Fruit fly (Drosophila melanogaster) whole organism, embryonic: ENCODE measurements around the gene CG34269.

Experiments
- Adf1 ChIP-seq: fragments of 200-800 bp; sonication (Bioruptor generic); IDR thresholded peaks from 2 replicates; pipeline ENCODE4 v1.3.6; 2022; ENCODE audit warnings: missing biosample characterization, missing genetic modification characterization
- Antp ChIP-seq: fragments of 200-800 bp; sonication (Bioruptor generic); optimal IDR thresholded peaks from 3 replicates; lab custom pipeline; 2016; ENCODE audit warnings: missing biosample characterization, missing genetic modification characterization
- Atf-2 ChIP-seq: fragments of 200-800 bp; sonication (Bioruptor generic); optimal IDR thresholded peaks from 2 replicates; lab custom pipeline; 2016; ENCODE audit warnings: missing biosample characterization, missing genetic modification characterization
- BtbVII ChIP-seq: fragments of 200-800 bp; sonication (Bioruptor generic); optimal IDR thresholded peaks from 3 replicates; lab custom pipeline; 2017; ENCODE audit warnings: missing biosample characterization, mild to moderate bottlenecking, missing genetic modification characterization
- CG1024 ChIP-seq: fragments of 200-800 bp; sonication (Bioruptor generic); IDR thresholded peaks from 2 replicates; pipeline ENCODE4 v1.3.6; 2022; ENCODE audit warnings: missing biosample characterization, missing genetic modification characterization
- CG10462 ChIP-seq: fragments of 200-800 bp; sonication (Bioruptor generic); optimal IDR thresholded peaks from 2 replicates; lab custom pipeline; 2016; ENCODE audit warnings: missing biosample characterization, missing genetic modification characterization
- CG10654 ChIP-seq: fragments of 200-800 bp; sonication (Bioruptor generic); optimal IDR thresholded peaks from 2 replicates; lab custom pipeline; 2016; ENCODE audit warnings: missing biosample characterization, missing genetic modification characterization
- CG10979 ChIP-seq: fragments of 200-800 bp; sonication (Bioruptor generic); optimal IDR thresholded peaks from 2 replicates; lab custom pipeline; 2018; ENCODE audit warnings: missing biosample characterization, mild to moderate bottlenecking, missing genetic modification characterization, moderate library complexity
- CG11085 ChIP-seq: fragments of 200-800 bp; sonication (Bioruptor generic); IDR thresholded peaks from 2 replicates; pipeline ENCODE4 v1.3.6; 2022; ENCODE audit warnings: missing biosample characterization, missing genetic modification characterization
- CG11247 ChIP-seq: fragments of 200-800 bp; sonication (Bioruptor generic); IDR thresholded peaks from 2 replicates; pipeline ENCODE4 v1.3.6; 2022; ENCODE audit warnings: missing biosample characterization, missing genetic modification characterization
- CG12219 ChIP-seq: fragments of 200-800 bp; sonication (Bioruptor generic); optimal IDR thresholded peaks from 3 replicates; lab custom pipeline; 2018; ENCODE audit warnings: missing biosample characterization, mild to moderate bottlenecking, missing genetic modification characterization
- CG14050 ChIP-seq: fragments of 200-800 bp; sonication (Bioruptor generic); IDR thresholded peaks from 3 replicates; pipeline ENCODE4 v1.3.6; 2022; ENCODE audit warnings: missing biosample characterization, missing genetic modification characterization
- CG2199 ChIP-seq: fragments of 200-800 bp; sonication (Bioruptor generic); IDR thresholded peaks from 3 replicates; pipeline ENCODE4 v1.3.6; 2022; ENCODE audit warnings: missing biosample characterization, missing genetic modification characterization
- CG30403 ChIP-seq: fragments of 200-800 bp; sonication (Bioruptor generic); optimal IDR thresholded peaks from 3 replicates; lab custom pipeline; 2016; ENCODE audit warnings: missing biosample characterization, missing genetic modification characterization
- CG42726 ChIP-seq: fragments of 200-800 bp; sonication (Bioruptor generic); IDR thresholded peaks from 2 replicates; pipeline ENCODE4 v1.3.6; 2022; ENCODE audit warnings: missing biosample characterization, missing genetic modification characterization; ENCODE audit not compliant: partially characterized antibody
- CG8924 ChIP-seq: fragments of 200-800 bp; optimal IDR thresholded peaks from 3 replicates; lab custom pipeline; 2019; ENCODE audit warnings: missing biosample characterization, mild to moderate bottlenecking, missing genetic modification characterization, moderate library complexity
- CG8944 ChIP-seq: fragments of 200-800 bp; sonication (Bioruptor generic); optimal IDR thresholded peaks from 3 replicates; lab custom pipeline; 2016; ENCODE audit warnings: missing biosample characterization, missing genetic modification characterization
- CG9797 ChIP-seq: fragments of 200-800 bp; sonication (Bioruptor generic); optimal IDR thresholded peaks from 3 replicates; lab custom pipeline; 2018; ENCODE audit warnings: missing biosample characterization, mild to moderate bottlenecking, missing genetic modification characterization
- CkIIα-i1 ChIP-seq: fragments of 200-800 bp; sonication (Bioruptor generic); IDR thresholded peaks from 2 replicates; pipeline ENCODE4 v1.3.6; 2022; ENCODE audit warnings: missing biosample characterization, missing genetic modification characterization
- CrebB ChIP-seq: fragments of 200-800 bp; sonication (Bioruptor generic); optimal IDR thresholded peaks from 3 replicates; lab custom pipeline; 2018; ENCODE audit warnings: missing biosample characterization, mild to moderate bottlenecking, missing genetic modification characterization
- D19A ChIP-seq: fragments of 200-800 bp; optimal IDR thresholded peaks from 3 replicates; lab custom pipeline; 2019; ENCODE audit warnings: missing biosample characterization, mild to moderate bottlenecking, missing genetic modification characterization, moderate library complexity
- GATAe ChIP-seq: fragments of 200-800 bp; sonication (Bioruptor generic); conservative IDR thresholded peaks from 2 replicates; pipeline ENCODE4 v1.3.6; 2022; ENCODE audit warnings: missing biosample characterization, missing genetic modification characterization
- HLH3B ChIP-seq: fragments of 200-800 bp; sonication (Bioruptor generic); IDR thresholded peaks from 2 replicates; pipeline ENCODE4 v1.3.6; 2022; ENCODE audit warnings: missing biosample characterization, missing genetic modification characterization
- HmgZ ChIP-seq: fragments of 200-800 bp; sonication (Bioruptor generic); optimal IDR thresholded peaks from 2 replicates; lab custom pipeline; 2018; ENCODE audit warnings: missing biosample characterization, mild to moderate bottlenecking, missing genetic modification characterization
- MESR4 ChIP-seq: fragments of 200-800 bp; sonication (Bioruptor generic); optimal IDR thresholded peaks from 2 replicates; lab custom pipeline; 2018; ENCODE audit warnings: missing biosample characterization, mild to moderate bottlenecking, missing genetic modification characterization, moderate library complexity
- Max ChIP-seq: fragments of 200-800 bp; sonication (Bioruptor generic); optimal IDR thresholded peaks from 2 replicates; lab custom pipeline; 2016; ENCODE audit warnings: missing biosample characterization, mild to moderate bottlenecking, missing genetic modification characterization
- Pdp1 ChIP-seq, 2 experiments: fragments of 200-800 bp; sonication (Bioruptor generic); optimal IDR thresholded peaks; 3 replicates each; lab custom pipeline; 2016; ENCODE audit warnings: missing biosample characterization in 2 of 2, missing genetic modification characterization in 2 of 2, mild to moderate bottlenecking in 1 of 2, moderate library complexity in 1 of 2
- Sry-β ChIP-seq: fragments of 200-800 bp; sonication (Bioruptor generic); optimal IDR thresholded peaks from 2 replicates; lab custom pipeline; 2018; ENCODE audit warnings: missing biosample characterization, mild to moderate bottlenecking, missing genetic modification characterization, moderate library complexity
- TFAM ChIP-seq: fragments of 200-800 bp; sonication (Bioruptor generic); optimal IDR thresholded peaks from 2 replicates; lab custom pipeline; 2017; ENCODE audit warnings: missing biosample characterization, missing genetic modification characterization, inconsistent platforms
- Vsx1 ChIP-seq: fragments of 200-800 bp; sonication (Bioruptor generic); optimal IDR thresholded peaks from 2 replicates; lab custom pipeline; 2017; ENCODE audit warnings: missing biosample characterization, mild to moderate bottlenecking, missing genetic modification characterization, missing genetic modification reagents
- aop ChIP-seq: fragments of 200-800 bp; sonication (Bioruptor generic); IDR thresholded peaks from 2 replicates; pipeline ENCODE4 v1.3.6; 2022; ENCODE audit warnings: missing biosample characterization, missing genetic modification characterization
- bigmax ChIP-seq: fragments of 200-800 bp; sonication (Bioruptor generic); optimal IDR thresholded peaks from 2 replicates; lab custom pipeline; 2018; ENCODE audit warnings: missing biosample characterization, mild to moderate bottlenecking, missing genetic modification characterization
- bowl ChIP-seq: fragments of 200-800 bp; sonication (Bioruptor generic); IDR thresholded peaks from 2 replicates; pipeline ENCODE4 v1.3.6; 2022; ENCODE audit warnings: missing biosample characterization, missing genetic modification characterization
- br ChIP-seq: fragments of >200 bp; optimal IDR thresholded peaks from 2 replicates; lab custom pipeline; 2017
- dm ChIP-seq: fragments of 200-800 bp; sonication (Bioruptor generic); optimal IDR thresholded peaks from 3 replicates; lab custom pipeline; 2016; ENCODE audit warnings: missing biosample characterization, missing genetic modification characterization
- dysf ChIP-seq: fragments of 200-800 bp; sonication (Bioruptor generic); IDR thresholded peaks from 3 replicates; pipeline ENCODE4 v1.3.6; 2022; ENCODE audit warnings: missing biosample characterization, missing genetic modification characterization
- en ChIP-seq: fragments of 200-800 bp; sonication (Bioruptor generic); optimal IDR thresholded peaks from 2 replicates; lab custom pipeline; 2016; ENCODE audit warnings: missing biosample characterization, missing genetic modification characterization
- fd3F ChIP-seq: fragments of 200-800 bp; sonication (Bioruptor generic); optimal IDR thresholded peaks from 2 replicates; lab custom pipeline; 2018; ENCODE audit warnings: missing biosample characterization, mild to moderate bottlenecking, missing genetic modification characterization, moderate library complexity
- gro ChIP-seq: fragments of 200-800 bp; sonication (Bioruptor generic); optimal IDR thresholded peaks from 2 replicates; lab custom pipeline; 2016; ENCODE audit warnings: missing biosample characterization, missing genetic modification characterization
- ind ChIP-seq: fragments of 200-800 bp; sonication (Bioruptor generic); optimal IDR thresholded peaks from 3 replicates; lab custom pipeline; 2016; ENCODE audit warnings: missing biosample characterization, missing genetic modification characterization
- lilli ChIP-seq: fragments of 200-800 bp; sonication (Bioruptor generic); optimal IDR thresholded peaks from 3 replicates; lab custom pipeline; 2016; ENCODE audit warnings: missing biosample characterization, missing genetic modification characterization
- p53 ChIP-seq: fragments of 200-800 bp; sonication (Bioruptor generic); optimal IDR thresholded peaks from 2 replicates; lab custom pipeline; 2016; ENCODE audit warnings: missing biosample characterization, missing genetic modification characterization
- sc ChIP-seq, 3 experiments: fragments of >200 bp in 2 of 3; fragments of 200-800 bp in 1 of 3; sonication (Bioruptor generic) in 1 of 3; optimal IDR thresholded peaks; 2 replicates in 2 of 3; 3 replicates in 1 of 3; lab custom pipeline; 2017; ENCODE audit warnings: mild to moderate bottlenecking in 1 of 3, missing biosample characterization in 1 of 3, missing genetic modification characterization in 1 of 3, missing genetic modification reagents in 1 of 3
- schlank ChIP-seq: fragments of 200-800 bp; sonication (Bioruptor generic); optimal IDR thresholded peaks from 2 replicates; lab custom pipeline; 2018; ENCODE audit warnings: missing biosample characterization, mild to moderate bottlenecking, missing genetic modification characterization
- sd ChIP-seq: fragments of 200-800 bp; sonication (Bioruptor generic); optimal IDR thresholded peaks from 3 replicates; lab custom pipeline; 2018; ENCODE audit warnings: missing biosample characterization, mild to moderate bottlenecking, missing genetic modification characterization, moderate library complexity
- slbo ChIP-seq: fragments of 200-800 bp; sonication (Bioruptor generic); IDR thresholded peaks from 2 replicates; pipeline ENCODE4 v1.3.6; 2022; ENCODE audit warnings: missing biosample characterization, missing genetic modification characterization
- tgo ChIP-seq: fragments of 200-800 bp; sonication (Bioruptor generic); IDR thresholded peaks from 3 replicates; pipeline ENCODE4 v1.3.6; 2022; ENCODE audit warnings: missing biosample characterization, missing genetic modification characterization
- tin ChIP-seq: fragments of 200-800 bp; sonication (Bioruptor generic); optimal IDR thresholded peaks from 3 replicates; lab custom pipeline; 2016; ENCODE audit warnings: missing biosample characterization, missing genetic modification characterization
- trem ChIP-seq: fragments of 200-800 bp; optimal IDR thresholded peaks from 3 replicates; lab custom pipeline; 2019; ENCODE audit warnings: missing biosample characterization, mild to moderate bottlenecking, missing genetic modification characterization, moderate library complexity
- zfh2 ChIP-seq: fragments of 200-800 bp; sonication (Bioruptor generic); optimal IDR thresholded peaks from 2 replicates; lab custom pipeline; 2016; ENCODE audit warnings: missing biosample characterization, missing genetic modification characterization

Gene CG34269

dm6 chr3L:542863-543635 lies 14.9 kb downstream of the CG34269 start, which contains the start of the genes Cypl and Hipk (continued):
- TF ChIP-seq CG1024 (GFP tag; lab: Robert Waterston, UW) = no peak
- TF ChIP-seq D19A (tag; lab: Kevin White, UChicago) = no peak
- peak; percentile 51 for TF ChIP-seq trem (tag; lab: Kevin White, UChicago)
- TF ChIP-seq Antp (GFP tag; lab: Kevin White, UChicago) = no peak
- no peak for TF ChIP-seq CG11085 (GFP tag; lab: Robert Waterston, UW)
- TF ChIP-seq bowl (GFP tag; lab: Robert Waterston, UW) = no peak
- TF ChIP-seq ind (GFP tag; lab: Kevin White, UChicago) = no peak
- TF ChIP-seq CG9797 (GFP tag; lab: Kevin White, UChicago) = peak; percentile 99
- TF ChIP-seq schlank (tag; lab: Kevin White, UChicago) = no peak
- peak; percentile 90 for TF ChIP-seq gro (GFP tag; lab: Kevin White, UChicago)
- TF ChIP-seq CG30403 (GFP tag; lab: Kevin White, UChicago) = peak; percentile 19
- no peak for TF ChIP-seq bigmax (GFP tag; lab: Kevin White, UChicago)
- TF ChIP-seq CG42726 (GFP tag; lab: Robert Waterston, UW) = peak; percentile 28; the same call in 1 of the 2 replicates
- TF ChIP-seq CkIIα-i1 (GFP tag; lab: Robert Waterston, UW) = no peak
- no peak for TF ChIP-seq p53
- peak; percentile 21; the same call in 1 of the 2 replicates for TF ChIP-seq slbo (GFP tag; lab: Robert Waterston, UW)
- TF ChIP-seq BtbVII (GFP tag; lab: Kevin White, UChicago) = peak; percentile 39
- TF ChIP-seq CG8944 (GFP tag; lab: Kevin White, UChicago) = no peak
- TF ChIP-seq MESR4 = peak; percentile 79
- peak; percentile 86 for TF ChIP-seq Vsx1 (GFP tag; lab: Kevin White, UChicago)
- TF ChIP-seq sd (tag; lab: Kevin White, UChicago) = peak; percentile 75
- no peak for TF ChIP-seq sc (optimal IDR thresholded peaks at IDR 0.05; lab: Kevin White, UChicago)
- no peak for TF ChIP-seq sc (GFP tag; optimal IDR thresholded peaks at IDR 0.05; lab: Kevin White, UChicago)
- peak in 1 of 2 experiments; percentile 63 for TF ChIP-seq Pdp1 (GFP tag; optimal IDR thresholded peaks at IDR 0.05; lab: Kevin White, UChicago)
- peak; percentile 10 for TF ChIP-seq CrebB (tag; lab: Kevin White, UChicago)
- TF ChIP-seq CG8924 (tag; lab: Kevin White, UChicago) = peak; percentile 66
- peak; percentile 42 for TF ChIP-seq Max (GFP tag; lab: Kevin White, UChicago)
- TF ChIP-seq dm (GFP tag; lab: Kevin White, UChicago) = peak; percentile 24
- no peak for TF ChIP-seq aop (GFP tag; lab: Robert Waterston, UW)
- no peak for TF ChIP-seq en (GFP tag; lab: Kevin White, UChicago)
- peak; percentile 40 for TF ChIP-seq CG12219 (GFP tag; lab: Kevin White, UChicago)
- no peak for TF ChIP-seq CG11247 (GFP tag; lab: Robert Waterston, UW)
- no peak for TF ChIP-seq fd3F (GFP tag; lab: Kevin White, UChicago)
- TF ChIP-seq GATAe = no peak
- no peak for TF ChIP-seq dysf (GFP tag; lab: Robert Waterston, UW)
- no peak for TF ChIP-seq tin (GFP tag; lab: Kevin White, UChicago)
- TF ChIP-seq Adf1 (GFP tag; lab: Robert Waterston, UW) = peak; percentile 21; the same call in 1 of the 2 replicates
- no peak for TF ChIP-seq br (lab: Kevin White, UChicago)
- no peak for TF ChIP-seq zfh2 (GFP tag; lab: Kevin White, UChicago)
- peak; percentile 56 for TF ChIP-seq HmgZ (tag; lab: Kevin White, UChicago)
- no peak for TF ChIP-seq TFAM
- no peak for TF ChIP-seq HLH3B (GFP tag; lab: Robert Waterston, UW)
- TF ChIP-seq CG2199 (GFP tag; lab: Robert Waterston, UW) = no peak
- no peak for TF ChIP-seq Atf-2
- TF ChIP-seq CG10654 (GFP tag; lab: Kevin White, UChicago) = no peak
- TF ChIP-seq CG14050 (GFP tag; lab: Robert Waterston, UW) = no peak
- TF ChIP-seq tgo (GFP tag; lab: Robert Waterston, UW) = no peak
- peak; percentile 30 for TF ChIP-seq CG10979 (tag; lab: Kevin White, UChicago)
- no peak for TF ChIP-seq CG10462 (GFP tag; lab: Kevin White, UChicago)
- TF ChIP-seq Sry-β (GFP tag; lab: Kevin White, UChicago) = no peak
- peak; percentile 50 for TF ChIP-seq lilli (GFP tag; lab: Kevin White, UChicago)
